Worm (Caenorhabditis elegans): Measurements from ENCODE around the gene sdn-1.
A peak's percentile ranks its signal among the peaks of the same experiment; 100 is the strongest.

The sdn-1 gene

ce11 chrX:10635608-10636007, 42.5 kb upstream of the sdn-1 start, which contains the start of gene daf-12:
Gene daf-12 (plus strand): TSS chrX:10635908.
- TF ChIP-seq C04F5.9 (tag; optimal IDR thresholded peaks at IDR 0.05) (no peak), sup-37 (GFP tag; optimal IDR thresholded peaks at IDR 0.05) (no peak), pax-3 (tag; optimal IDR thresholded peaks at IDR 0.05) (no peak), hpl-2 (GFP tag; optimal IDR thresholded peaks at IDR 0.05) (no peak), nhr-76 (tag; optimal IDR thresholded peaks at IDR 0.05) (no peak), pag-3 (tag; optimal IDR thresholded peaks at IDR 0.05; ENCODE audit: borderline replicate concordance, insufficient read depth) (no peak), mab-9 (GFP tag; IDR thresholded peaks at IDR 0.05) (no peak), nhr-77 (tag; optimal IDR thresholded peaks at IDR 0.05) (no peak), tlp-1 (tag; optimal IDR thresholded peaks at IDR 0.05) (no peak), isw-1 (GFP tag; IDR thresholded peaks at IDR 0.05) (no peak), zip-4 (GFP tag; optimal IDR thresholded peaks at IDR 0.05) (no peak), hlh-4 (tag; optimal IDR thresholded peaks at IDR 0.05) (no peak)

ce11 chrX:10631873-10632272, 38.7 kb upstream of the sdn-1 start:
- TF ChIP-seq nhr-71 (tag; optimal IDR thresholded peaks at IDR 0.05) (no peak), nhr-77 (tag; optimal IDR thresholded peaks at IDR 0.05) (no peak), C16A3.4 (tag; optimal IDR thresholded peaks at IDR 0.05) (no peak), C34B4.2 (tag; optimal IDR thresholded peaks at IDR 0.05) (no peak), blmp-1 (tag; optimal IDR thresholded peaks at IDR 0.05) (peak; percentile 45), lin-14 (GFP tag; optimal IDR thresholded peaks at IDR 0.05) (no peak), fos-1 (tag; optimal IDR thresholded peaks at IDR 0.05) (no peak), mep-1 (tag; optimal IDR thresholded peaks at IDR 0.05) (no peak), efl-1 (optimal IDR thresholded peaks at IDR 0.05) (no peak), efl-1 (GFP tag; optimal IDR thresholded peaks at IDR 0.05 in 1 of 2) (peak in 1 of 2 experiments; percentile 14), isw-1 (GFP tag; IDR thresholded peaks at IDR 0.05) (no peak), lin-13 (GFP tag; optimal IDR thresholded peaks at IDR 0.05) (no peak), elt-3 (tag; optimal IDR thresholded peaks at IDR 0.05) (no peak), swsn-7 (tag; optimal IDR thresholded peaks at IDR 0.05) (no peak), elt-2 (tag; optimal IDR thresholded peaks at IDR 0.05) (peak; percentile 61), sptf-1 (tag; optimal IDR thresholded peaks at IDR 0.05) (no peak)

ce11 chrX:10630952-10631351, 37.8 kb upstream of the sdn-1 start:
- peak; percentile 31 for TF ChIP-seq nhr-20 (tag; optimal IDR thresholded peaks at IDR 0.05)
- no peak for TF ChIP-seq ceh-90 (tag; optimal IDR thresholded peaks at IDR 0.05)

- TF ChIP-seq lin-14 (GFP tag; optimal IDR thresholded peaks at IDR 0.05) (peak; percentile 26), ztf-4 (tag; optimal IDR thresholded peaks at IDR 0.05) (no peak), unc-130 (tag; optimal IDR thresholded peaks at IDR 0.05) (no peak), nhr-19 (GFP tag; conservative IDR thresholded peaks at IDR 0.05) (no peak; the same call in 1 of the 2 replicates), nhr-20 (tag; optimal IDR thresholded peaks at IDR 0.05) (peak; percentile 70), tlp-1 (tag; optimal IDR thresholded peaks at IDR 0.05) (peak; percentile 37), blmp-1 (tag; optimal IDR thresholded peaks at IDR 0.05) (peak; percentile 2), ceh-90 (tag; optimal IDR thresholded peaks at IDR 0.05) (no peak), elt-3 (tag; optimal IDR thresholded peaks at IDR 0.05) (peak in 2 of 6 experiments; percentile 50 to 55), nhr-71 (tag; optimal IDR thresholded peaks at IDR 0.05) (peak; percentile 39), nhr-90 (tag; optimal IDR thresholded peaks at IDR 0.05; ENCODE audit: poor library complexity) (peak; percentile 25), snu-23 (GFP tag; optimal IDR thresholded peaks at IDR 0.05) (peak; percentile 21), lsy-2 (tag; optimal IDR thresholded peaks at IDR 0.05) (no peak), nhr-85 (tag) (peak; percentile 93), elt-2 (tag; optimal IDR thresholded peaks at IDR 0.05) (peak; percentile 89), egl-27 (tag; optimal IDR thresholded peaks at IDR 0.05) (no peak), mep-1 (tag; optimal IDR thresholded peaks at IDR 0.05) (no peak), lin-35 (GFP tag; optimal IDR thresholded peaks at IDR 0.05) (peak in 1 of 2 experiments; percentile 25), mdl-1 (tag; optimal IDR thresholded peaks at IDR 0.05) (peak in 1 of 2 experiments; percentile 8)
These were observed 37.1 kb upstream of the sdn-1 start for ce11 chrX:10630059-10630791.

Data from whole organism, L1 larva.